Fruit fly (Drosophila melanogaster): ENCODE data around the gene CG15357.
A peak's percentile ranks its signal among the peaks of the same experiment; 100 is the strongest.

The CG15357 gene

dm6 chr2L:1980708-1981339 is 35.3 kb upstream of the CG15357 start, which contains the start of the genes CG15356 and CG15362 (continued):
- peak in 1 of 2 experiments; percentile 4 for TF ChIP-seq bsh (GFP tag; optimal IDR thresholded peaks at IDR 0.05)
- TF ChIP-seq esg (GFP tag; conservative IDR thresholded peaks at IDR 0.05): no peak
- peak; percentile 28; the same call in 1 of the 2 replicates for TF ChIP-seq CG10366 (GFP tag; IDR thresholded peaks at IDR 0.05)
- no peak for TF ChIP-seq bowl (GFP tag; IDR thresholded peaks at IDR 0.05)
- TF ChIP-seq CG7372 (GFP tag; IDR thresholded peaks at IDR 0.05): no peak
- TF ChIP-seq fd96Cb (tag; optimal IDR thresholded peaks at IDR 0.05): no peak
- TF ChIP-seq chif (GFP tag; optimal IDR thresholded peaks at IDR 0.05): no peak
- TF ChIP-seq abd-A (tag; optimal IDR thresholded peaks at IDR 0.05): no peak
- no peak for TF ChIP-seq CrebB (tag; optimal IDR thresholded peaks at IDR 0.05)
- peak; percentile 90 for TF ChIP-seq Dref (GFP tag; IDR thresholded peaks at IDR 0.05)
- TF ChIP-seq dmrt11E (tag; optimal IDR thresholded peaks at IDR 0.05): peak; percentile 24
- TF ChIP-seq Hmx (GFP tag; optimal IDR thresholded peaks at IDR 0.05): peak; percentile 22
- TF ChIP-seq Myb (GFP tag; optimal IDR thresholded peaks at IDR 0.05): peak; percentile 46
- no peak for TF ChIP-seq CG2199 (GFP tag; IDR thresholded peaks at IDR 0.05)
- peak; percentile 49 for TF ChIP-seq grau (tag; optimal IDR thresholded peaks at IDR 0.05)
- peak; percentile 99 for TF ChIP-seq bbx (GFP tag; IDR thresholded peaks at IDR 0.05; ENCODE audit: partially characterized antibody)
- no peak for TF ChIP-seq CG4282 (GFP tag; optimal IDR thresholded peaks at IDR 0.05)
- TF ChIP-seq lilli (GFP tag; optimal IDR thresholded peaks at IDR 0.05): peak; percentile 40
- TF ChIP-seq Poxn (GFP tag; IDR thresholded peaks at IDR 0.05): no peak
- peak; percentile 22 for TF ChIP-seq CG13296 (GFP tag; optimal IDR thresholded peaks at IDR 0.05)
- no peak for TF ChIP-seq Mad (GFP tag; optimal IDR thresholded peaks at IDR 0.05)
- peak; percentile 15 for TF ChIP-seq vfl (GFP tag; optimal IDR thresholded peaks at IDR 0.05)
- TF ChIP-seq CG34224 (GFP tag; IDR thresholded peaks at IDR 0.05; ENCODE audit: partially characterized antibody): peak; percentile 98
- TF ChIP-seq knrl (GFP tag; IDR thresholded peaks at IDR 0.05; ENCODE audit: partially characterized antibody): peak; percentile 99
- peak; percentile 5 for TF ChIP-seq CG10147 (GFP tag; optimal IDR thresholded peaks at IDR 0.05)
- no peak for TF ChIP-seq yki (optimal IDR thresholded peaks at IDR 0.05)
- no peak for TF ChIP-seq trh (GFP tag; optimal IDR thresholded peaks at IDR 0.05)
- peak; percentile 45 for TF ChIP-seq sug (tag; optimal IDR thresholded peaks at IDR 0.05)
- no peak for TF ChIP-seq repo (GFP tag; optimal IDR thresholded peaks at IDR 0.05)
- no peak for TF ChIP-seq Spps (tag; optimal IDR thresholded peaks at IDR 0.05)
- peak; percentile 99 for TF ChIP-seq Opbp (GFP tag; IDR thresholded peaks at IDR 0.05; ENCODE audit: partially characterized antibody)
- peak; percentile 99 for TF ChIP-seq Bgb (GFP tag; IDR thresholded peaks at IDR 0.05; ENCODE audit: partially characterized antibody)
- TF ChIP-seq CG10543 (GFP tag; optimal IDR thresholded peaks at IDR 0.05): peak; percentile 1
- TF ChIP-seq E2f1 (GFP tag; IDR thresholded peaks at IDR 0.05): no peak
- peak; percentile 17 for TF ChIP-seq BtbVII (GFP tag; optimal IDR thresholded peaks at IDR 0.05)
- TF ChIP-seq inv (GFP tag; IDR thresholded peaks at IDR 0.05; ENCODE audit: partially characterized antibody): peak; percentile 99
- TF ChIP-seq CG32532 (GFP tag; IDR thresholded peaks at IDR 0.05): peak; percentile 58
- no peak for TF ChIP-seq ase (GFP tag; IDR thresholded peaks at IDR 0.05)
- no peak for TF ChIP-seq CG12744 (GFP tag; optimal IDR thresholded peaks at IDR 0.05)
- TF ChIP-seq insv (GFP tag; optimal IDR thresholded peaks at IDR 0.05): peak in 1 of 2 experiments; percentile 71
- TF ChIP-seq CG30403 (GFP tag; optimal IDR thresholded peaks at IDR 0.05): peak; percentile 45
- no peak for TF ChIP-seq Oaz (GFP tag; IDR thresholded peaks at IDR 0.05)
- TF ChIP-seq CG2678 (tag; optimal IDR thresholded peaks at IDR 0.05): no peak
- TF ChIP-seq Usf (GFP tag; optimal IDR thresholded peaks at IDR 0.05): no peak
- no peak for TF ChIP-seq D19A (tag; optimal IDR thresholded peaks at IDR 0.05)
- TF ChIP-seq salm (tag; optimal IDR thresholded peaks at IDR 0.05): no peak
- peak; percentile 5 for TF ChIP-seq tin (GFP tag; optimal IDR thresholded peaks at IDR 0.05)
- peak; percentile 68 for TF ChIP-seq stwl (tag; optimal IDR thresholded peaks at IDR 0.05)
- TF ChIP-seq CG14014 (GFP tag; IDR thresholded peaks at IDR 0.05): no peak
- TF ChIP-seq CG34376 (GFP tag; optimal IDR thresholded peaks at IDR 0.05): peak; percentile 22
